Worm (Caenorhabditis elegans): ENCODE data around the gene F10G7.12.

Gene F10G7.12

ce11 chrII:4657370-4657769, 32.2 kb upstream of the F10G7.12 start:
- TF ChIP-seq elt-4 (tag; optimal IDR thresholded peaks at IDR 0.05), result no peak
- no peak for TF ChIP-seq mec-3 (tag; optimal IDR thresholded peaks at IDR 0.05; ENCODE audit: borderline replicate concordance)
- no peak for TF ChIP-seq sox-4 (tag; optimal IDR thresholded peaks at IDR 0.05)
- no peak for TF ChIP-seq nfya-1 (tag; optimal IDR thresholded peaks at IDR 0.05)
- TF ChIP-seq gmeb-2 (tag; optimal IDR thresholded peaks at IDR 0.05), result no peak
- no peak for TF ChIP-seq fkh-10 (GFP tag; optimal IDR thresholded peaks at IDR 0.05)
- TF ChIP-seq hlh-30 (tag; optimal IDR thresholded peaks at IDR 0.05; ENCODE audit: insufficient read depth), result no peak
- TF ChIP-seq pax-1 (tag; optimal IDR thresholded peaks at IDR 0.05), result no peak
- TF ChIP-seq ahr-1 (tag; optimal IDR thresholded peaks at IDR 0.05), result no peak
- no peak for TF ChIP-seq ceh-6 (GFP tag; optimal IDR thresholded peaks at IDR 0.05)
- TF ChIP-seq hlh-13 (GFP tag; optimal IDR thresholded peaks at IDR 0.05), result no peak
- TF ChIP-seq ceh-24 (tag; optimal IDR thresholded peaks at IDR 0.05), result no peak
- no peak for TF ChIP-seq ref-2 (tag; optimal IDR thresholded peaks at IDR 0.05)
- TF ChIP-seq pqm-1 (tag; optimal IDR thresholded peaks at IDR 0.05), result no peak
- no peak for TF ChIP-seq madf-2 (tag; optimal IDR thresholded peaks at IDR 0.05)
- no peak for TF ChIP-seq ceh-30 (tag; optimal IDR thresholded peaks at IDR 0.05)
- TF ChIP-seq ttx-3 (tag; optimal IDR thresholded peaks at IDR 0.05), result no peak
- TF ChIP-seq syd-9 (tag; optimal IDR thresholded peaks at IDR 0.05), result no peak
- TF ChIP-seq unc-86 (tag; optimal IDR thresholded peaks at IDR 0.05), result no peak
- TF ChIP-seq ceh-19 (GFP tag; optimal IDR thresholded peaks at IDR 0.05), result no peak

ce11 chrII:4658245-4658644, 31.3 kb upstream of the F10G7.12 start:
- no peak for TF ChIP-seq ceh-19 (GFP tag; optimal IDR thresholded peaks at IDR 0.05)
- no peak for TF ChIP-seq fkh-10 (GFP tag; optimal IDR thresholded peaks at IDR 0.05)

- TF ChIP-seq pha-2 (tag; optimal IDR thresholded peaks at IDR 0.05) (no peak), elt-2 (tag; optimal IDR thresholded peaks at IDR 0.05) (no peak), fkh-6 (tag; optimal IDR thresholded peaks at IDR 0.05) (no peak), pha-4 (tag; optimal IDR thresholded peaks at IDR 0.05) (no peak), hlh-6 (tag; optimal IDR thresholded peaks at IDR 0.05) (no peak), ceh-14 (tag; optimal IDR thresholded peaks at IDR 0.05) (no peak), nhr-232 (tag; optimal IDR thresholded peaks at IDR 0.05) (no peak), npax-4 (tag; optimal IDR thresholded peaks at IDR 0.05) (no peak), unc-3 (GFP tag; conservative IDR thresholded peaks at IDR 0.05) (no peak), unc-3 (tag; optimal IDR thresholded peaks at IDR 0.05) (no peak), sox-4 (tag; optimal IDR thresholded peaks at IDR 0.05) (no peak), ceh-2 (tag; optimal IDR thresholded peaks at IDR 0.05) (no peak), eyg-1 (tag; optimal IDR thresholded peaks at IDR 0.05) (no peak), pag-3 (tag; optimal IDR thresholded peaks at IDR 0.05; ENCODE audit: borderline replicate concordance) (no peak), nfya-1 (tag; optimal IDR thresholded peaks at IDR 0.05) (no peak), hlh-30 (tag; optimal IDR thresholded peaks at IDR 0.05; ENCODE audit: insufficient read depth) (no peak), ceh-24 (tag; optimal IDR thresholded peaks at IDR 0.05) (no peak), Y22D7AL.16 (tag; optimal IDR thresholded peaks at IDR 0.05) (no peak), ahr-1 (tag; optimal IDR thresholded peaks at IDR 0.05) (no peak), pat-9 (tag; optimal IDR thresholded peaks at IDR 0.05) (no peak), hlh-13 (GFP tag; optimal IDR thresholded peaks at IDR 0.05) (no peak)
Measured at ce11 chrII:4661278-4661677, 28.3 kb upstream of the F10G7.12 start, which contains the start of gene T05A7.13. Gene T05A7.13 (minus strand): TSS chrII:4661378.

- TF ChIP-seq pha-4 (tag; optimal IDR thresholded peaks at IDR 0.05) (no peak), sdc-2 (tag; optimal IDR thresholded peaks at IDR 0.05) (no peak), ceh-48 (tag; optimal IDR thresholded peaks at IDR 0.05) (no peak), madf-2 (tag; optimal IDR thresholded peaks at IDR 0.05) (no peak), ceh-30 (tag; optimal IDR thresholded peaks at IDR 0.05) (no peak), hlh-13 (GFP tag; optimal IDR thresholded peaks at IDR 0.05) (no peak), che-1 (tag; optimal IDR thresholded peaks at IDR 0.05) (no peak), ttx-3 (tag; optimal IDR thresholded peaks at IDR 0.05) (no peak), sox-4 (tag; optimal IDR thresholded peaks at IDR 0.05) (no peak), pat-9 (tag; optimal IDR thresholded peaks at IDR 0.05) (no peak), Y22D7AL.16 (tag; optimal IDR thresholded peaks at IDR 0.05) (no peak), unc-42 (tag; optimal IDR thresholded peaks at IDR 0.05) (no peak), lin-11 (tag; optimal IDR thresholded peaks at IDR 0.05) (no peak)
Measured at ce11 chrII:4663186-4663585, 26.4 kb upstream of the F10G7.12 start, which contains the start of gene T05A7.12. Gene T05A7.12 (minus strand): TSS chrII:4663286.
